Worm (Caenorhabditis elegans) whole organism, L4 larva: ENCODE data around the gene F45D3.4.

Experiments
- aly-2 ChIP-seq: sonication (generic microtip); optimal IDR thresholded peaks from 2 replicates; lab custom pipeline; 2018; ENCODE audit warnings: missing biosample characterization, missing genetic modification characterization
- ama-1 ChIP-seq: fragments of 150-350 bp; optimal IDR thresholded peaks from 2 replicates; lab custom pipeline; 2014; ENCODE audit warnings: inconsistent platforms, mixed read lengths
- ceh-82 ChIP-seq: sonication (generic microtip); optimal IDR thresholded peaks from 2 replicates; lab custom pipeline; 2017; ENCODE audit warnings: missing biosample characterization, missing genetic modification characterization
- daf-19 ChIP-seq: fragments of 200-800 bp; sonication (Bioruptor generic); conservative IDR thresholded peaks from 2 replicates; pipeline ENCODE4 v1.3.6; 2022; ENCODE audit warnings: missing genetic modification characterization, missing compliant biosample characterization
- dve-1 ChIP-seq: sonication (generic microtip); optimal IDR thresholded peaks from 2 replicates; lab custom pipeline; 2017; ENCODE audit warnings: antibody characterized with exemption, mild to moderate bottlenecking, missing genetic modification characterization, missing compliant biosample characterization; ENCODE audit not compliant: insufficient read depth
- egl-43 ChIP-seq: fragments of 200-800 bp; sonication (Bioruptor generic); IDR thresholded peaks from 2 replicates; pipeline ENCODE4 v1.3.6; 2022; ENCODE audit warnings: missing genetic modification reagents, missing genetic modification characterization, missing compliant biosample characterization
- hmg-1.1 ChIP-seq: fragments of 200-800 bp; sonication (Bioruptor generic); IDR thresholded peaks from 2 replicates; pipeline ENCODE4 v1.3.6; 2022; ENCODE audit warnings: missing genetic modification reagents, missing genetic modification characterization, missing compliant biosample characterization
- unc-130 ChIP-seq: sonication (generic microtip); optimal IDR thresholded peaks from 2 replicates; lab custom pipeline; 2016; ENCODE audit warnings: missing genetic modification reagents, missing genetic modification characterization, missing compliant biosample characterization
- zag-1 ChIP-seq: fragments of 150-350 bp; optimal IDR thresholded peaks from 2 replicates; lab custom pipeline; 2014; ENCODE audit warnings: missing biosample characterization, missing genetic modification characterization
- ztf-11 ChIP-seq: fragments of 150-350 bp; optimal IDR thresholded peaks from 2 replicates; lab custom pipeline; 2014; ENCODE audit warnings: missing biosample characterization, missing genetic modification characterization

DNA sequence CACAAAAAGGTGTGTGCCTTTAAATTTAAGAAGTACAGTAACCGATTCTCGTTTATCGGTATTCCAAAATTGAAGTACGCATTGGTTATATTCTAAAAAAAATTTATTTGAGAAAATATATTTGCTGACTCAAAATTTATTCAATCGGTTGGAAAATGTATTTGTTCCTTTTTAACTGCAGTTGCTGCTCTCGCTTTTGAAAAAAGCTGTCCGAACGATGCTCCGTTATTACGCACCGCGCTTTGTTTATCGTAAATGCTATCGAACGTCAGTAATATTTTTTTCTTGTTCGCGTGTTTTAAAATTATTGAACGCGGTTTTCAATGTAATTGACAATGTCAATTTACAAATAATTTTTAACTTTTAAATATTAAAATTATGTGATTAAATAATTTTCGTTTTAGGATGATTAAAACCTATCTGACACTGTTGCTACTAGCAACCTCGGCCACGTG is 7.4 kb upstream of the F45D3.4 start, which contains the start of gene sel-1:
- TF ChIP-seq ama-1 (lab: Kevin White, UChicago) = no peak
- no peak for TF ChIP-seq dve-1 (tag; lab: Kevin White, UChicago)
- no peak for TF ChIP-seq hmg-1.1 (GFP tag; lab: Robert Waterston, UW)
- TF ChIP-seq ceh-82 (tag; lab: Kevin White, UChicago) = no peak
- no peak for TF ChIP-seq egl-43 (GFP tag; lab: Robert Waterston, UW)
- no peak for TF ChIP-seq unc-130 (GFP tag; lab: Kevin White, UChicago)
- no peak for TF ChIP-seq zag-1 (tag; lab: Kevin White, UChicago)
- TF ChIP-seq daf-19 = no peak
- TF ChIP-seq aly-2 (tag; lab: Kevin White, UChicago) = no peak
- no peak for TF ChIP-seq ztf-11 (tag; lab: Kevin White, UChicago)
